Worm (Caenorhabditis elegans) whole organism, L1 larva: ENCODE data around the gene cpd-2.

ENCODE experiments used
- aly-2 ChIP-seq: fragments of 150-350 bp; optimal IDR thresholded peaks from 2 replicates; lab custom pipeline; 2014; ENCODE audit warnings: missing biosample characterization, missing genetic modification characterization
- ama-1 ChIP-seq: fragments of 150-350 bp; optimal IDR thresholded peaks from 2 replicates; lab custom pipeline; 2014
- blmp-1 ChIP-seq: fragments of 150-350 bp; optimal IDR thresholded peaks from 2 replicates; lab custom pipeline; 2014; ENCODE audit warnings: missing biosample characterization, missing genetic modification characterization
- ceh-88 ChIP-seq: fragments of 200-800 bp; sonication (Bioruptor generic); IDR thresholded peaks from 2 replicates; pipeline ENCODE4 v1.3.6; 2022; ENCODE audit warnings: missing genetic modification characterization, missing compliant biosample characterization
- lin-13 ChIP-seq: fragments of 150-350 bp; optimal IDR thresholded peaks from 2 replicates; lab custom pipeline; 2014; ENCODE audit warnings: missing biosample characterization, missing genetic modification reagents, missing genetic modification characterization
- mdl-1 ChIP-seq, 2 experiments: fragments of 150-350 bp; optimal IDR thresholded peaks; 2 replicates each; lab custom pipeline; 2014 to 2017; ENCODE audit warnings: missing biosample characterization in 2 of 2, missing genetic modification characterization in 2 of 2, inconsistent platforms in 1 of 2
- nhr-76 ChIP-seq: sonication (generic microtip); optimal IDR thresholded peaks from 2 replicates; lab custom pipeline; 2017; ENCODE audit warnings: missing biosample characterization, missing genetic modification characterization
- nhr-85 ChIP-seq: sonication (generic microtip); peaks from one replicate; lab custom pipeline; 2016; ENCODE audit warnings: missing genetic modification characterization, inconsistent platforms, missing compliant biosample characterization
- skn-1 ChIP-seq: fragments of 150-350 bp; optimal IDR thresholded peaks from 2 replicates; lab custom pipeline; 2014; ENCODE audit warnings: missing biosample characterization, missing genetic modification characterization
- unc-86 ChIP-seq: sonication (generic microtip); optimal IDR thresholded peaks from 2 replicates; lab custom pipeline; 2016; ENCODE audit warnings: missing genetic modification characterization, missing compliant biosample characterization
- ztf-4 ChIP-seq: fragments of 150-350 bp; optimal IDR thresholded peaks from 2 replicates; lab custom pipeline; 2014; ENCODE audit warnings: missing biosample characterization, missing genetic modification characterization

ce11 chrX:16006529-16006928, 43.1 kb upstream of the cpd-2 start, which contains the start of gene C09G1.4:
- TF ChIP-seq ceh-88 (GFP tag; lab: Robert Waterston, UW): no peak
- no peak for TF ChIP-seq nhr-85 (tag; lab: Kevin White, UChicago)
- TF ChIP-seq ztf-4 (tag; lab: Kevin White, UChicago): no peak
- no peak for TF ChIP-seq mdl-1 (tag; optimal IDR thresholded peaks at IDR 0.05; lab: Kevin White, UChicago)
- TF ChIP-seq aly-2 (tag; lab: Kevin White, UChicago): no peak
- TF ChIP-seq skn-1: no peak
- TF ChIP-seq nhr-76 (tag; lab: Kevin White, UChicago): no peak
- no peak for TF ChIP-seq unc-86 (tag; lab: Kevin White, UChicago)
- TF ChIP-seq blmp-1 (tag; lab: Kevin White, UChicago): no peak
- no peak for TF ChIP-seq lin-13 (GFP tag; lab: Kevin White, UChicago)
- TF ChIP-seq ama-1 (lab: Kevin White, UChicago): no peak
